Fruit fly (Drosophila melanogaster): ENCODE data around the gene Edg91.

DNA sequence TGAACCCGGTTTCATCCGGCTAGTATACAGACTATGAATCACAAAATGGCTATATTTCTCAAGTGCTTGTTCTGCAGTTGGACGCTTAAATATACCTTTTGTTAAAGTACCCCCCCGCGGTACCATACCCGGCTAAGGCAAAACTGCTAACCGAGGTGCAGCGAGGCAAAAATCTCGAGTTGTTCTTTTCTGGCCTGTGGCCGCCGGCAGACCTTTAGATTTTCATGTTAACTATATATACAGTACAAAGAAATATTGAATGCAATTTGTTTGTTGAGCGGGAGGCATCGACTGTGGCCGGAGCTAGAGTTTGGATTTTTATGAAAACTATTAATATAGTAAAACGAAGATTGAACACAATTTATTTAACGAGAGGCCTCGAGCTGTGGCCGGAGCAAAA, 4.4 kb upstream of the Edg91 start:
- TF ChIP-seq Pif1B (GFP tag; optimal IDR thresholded peaks at IDR 0.05) (no peak), Pif1A (GFP tag; optimal IDR thresholded peaks at IDR 0.05) (no peak), CG8159 (tag; optimal IDR thresholded peaks at IDR 0.05) (no peak), rn (GFP tag; IDR thresholded peaks at IDR 0.05) (no peak), D1 (tag; optimal IDR thresholded peaks at IDR 0.05) (no peak), CG34367 (tag; optimal IDR thresholded peaks at IDR 0.05) (no peak), EcR (GFP tag; optimal IDR thresholded peaks at IDR 0.05) (no peak), CG10348 (GFP tag; IDR thresholded peaks at IDR 0.05) (no peak), Ets98B (GFP tag; IDR thresholded peaks at IDR 0.05) (no peak), fd96Ca (GFP tag; IDR thresholded peaks at IDR 0.05) (no peak), CG12605 (GFP tag; IDR thresholded peaks at IDR 0.05) (no peak), CG4496 (GFP tag; IDR thresholded peaks at IDR 0.05) (no peak)
